Fruit fly (Drosophila melanogaster) Kc167 (cell line): ENCODE results near the gene CG12231.

Source experiments
- Myc ChIP-seq: fragments of >200 bp; optimal IDR thresholded peaks from 2 replicates; lab custom pipeline; 2017; ENCODE audit warnings: missing external identifiers
- h ChIP-seq: fragments of >200 bp; optimal IDR thresholded peaks from 3 replicates; lab custom pipeline; 2018; ENCODE audit warnings: missing external identifiers
- psq ChIP-seq: fragments of >200 bp; optimal IDR thresholded peaks from 2 replicates; lab custom pipeline; 2017; ENCODE audit warnings: missing external identifiers
- ttk ChIP-seq: sonication (Bioruptor generic); optimal IDR thresholded peaks from 2 replicates; lab custom pipeline; 2017; ENCODE audit warnings: missing external identifiers

dm6 chrX:19491984-19492584 lies 39.5 kb downstream of the CG12231 start, which contains the start of the genes pcm and ND-18:
- TF ChIP-seq Myc (lab: Kevin White, UChicago) (no peak), h (lab: Kevin White, UChicago) (no peak), psq (lab: Kevin White, UChicago) (no peak), ttk (lab: Kevin White, UChicago) (no peak)
